Fruit fly (Drosophila melanogaster): Measurements from ENCODE around the gene brv3.

The brv3 gene

dm6 chrX:2648959-2649358 lies 24.6 kb upstream of the brv3 start:
- TF ChIP-seq CG32006 (GFP tag; optimal IDR thresholded peaks at IDR 0.05) (no peak), CG6792 (GFP tag; optimal IDR thresholded peaks at IDR 0.05) (no peak), CG8319 (GFP tag; optimal IDR thresholded peaks at IDR 0.05) (no peak), acj6 (GFP tag; optimal IDR thresholded peaks at IDR 0.05) (no peak), fd59A (GFP tag; optimal IDR thresholded peaks at IDR 0.05) (no peak), svp (GFP tag) (peak; percentile 77), CG11902 (GFP tag; optimal IDR thresholded peaks at IDR 0.05) (no peak), pdm3 (GFP tag; optimal IDR thresholded peaks at IDR 0.05) (no peak), Hr39 (GFP tag; optimal IDR thresholded peaks at IDR 0.05) (no peak), spab (GFP tag; optimal IDR thresholded peaks at IDR 0.05) (no peak), CG16779 (tag; optimal IDR thresholded peaks at IDR 0.05) (no peak), fd85E (GFP tag; optimal IDR thresholded peaks at IDR 0.05) (no peak), fkh (GFP tag; optimal IDR thresholded peaks at IDR 0.05) (peak; percentile 24), Sox14 (GFP tag; optimal IDR thresholded peaks at IDR 0.05) (no peak), net (GFP tag; optimal IDR thresholded peaks at IDR 0.05) (no peak), CG8632 (GFP tag; optimal IDR thresholded peaks at IDR 0.05) (no peak), OdsH (GFP tag; optimal IDR thresholded peaks at IDR 0.05) (no peak), Eip93F (GFP tag; optimal IDR thresholded peaks at IDR 0.05) (no peak), vri (GFP tag; optimal IDR thresholded peaks at IDR 0.05) (no peak), topi (GFP tag; optimal IDR thresholded peaks at IDR 0.05) (no peak), CG6276 (GFP tag; optimal IDR thresholded peaks at IDR 0.05) (no peak), Ets96B (tag; optimal IDR thresholded peaks at IDR 0.05) (no peak), Sox15 (GFP tag; optimal IDR thresholded peaks at IDR 0.05) (no peak), CG11294 (GFP tag; IDR thresholded peaks at IDR 0.05) (no peak), Hr38 (GFP tag; optimal IDR thresholded peaks at IDR 0.05) (no peak), Hr4 (GFP tag; optimal IDR thresholded peaks at IDR 0.05) (no peak), CG11762 (GFP tag; optimal IDR thresholded peaks at IDR 0.05; ENCODE audit: insufficient read depth) (no peak), CG6163 (GFP tag; IDR thresholded peaks at IDR 0.05) (peak; percentile 29; the same call in 1 of the 3 replicates), dsx (GFP tag; optimal IDR thresholded peaks at IDR 0.05; ENCODE audit: poor library complexity, severe bottlenecking) (peak; percentile 53), Eip78C (GFP tag) (peak; percentile 26), ss (GFP tag; optimal IDR thresholded peaks at IDR 0.05) (peak in 1 of 2 experiments; percentile 41), CG1621 (tag; optimal IDR thresholded peaks at IDR 0.05) (no peak), dac (GFP tag; optimal IDR thresholded peaks at IDR 0.05) (no peak), Met (GFP tag; optimal IDR thresholded peaks at IDR 0.05) (peak; percentile 14), CG6854 (GFP tag; optimal IDR thresholded peaks at IDR 0.05) (peak; percentile 52)

- peak; percentile 62 for TF ChIP-seq CG32006 (GFP tag; optimal IDR thresholded peaks at IDR 0.05)
- peak; percentile 57 for TF ChIP-seq pdm3 (GFP tag; optimal IDR thresholded peaks at IDR 0.05)
- peak; percentile 57 for TF ChIP-seq Smox (GFP tag; optimal IDR thresholded peaks at IDR 0.05)
- peak; percentile 45 for TF ChIP-seq Sox15 (GFP tag; optimal IDR thresholded peaks at IDR 0.05)
- TF ChIP-seq Eip78C (GFP tag), result peak; percentile 73
- peak; percentile 83 for TF ChIP-seq CG15336 (GFP tag; IDR thresholded peaks at IDR 0.05)
- TF ChIP-seq CG8119 (GFP tag; IDR thresholded peaks at IDR 0.05), result peak; percentile 54
- peak; percentile 64 for TF ChIP-seq Ets21C (GFP tag; optimal IDR thresholded peaks at IDR 0.05)
- peak; percentile 71 for TF ChIP-seq Met (GFP tag; optimal IDR thresholded peaks at IDR 0.05)
- no peak for TF ChIP-seq Hr38 (GFP tag; optimal IDR thresholded peaks at IDR 0.05)
- peak; percentile 72 for TF ChIP-seq CG31627 (GFP tag; optimal IDR thresholded peaks at IDR 0.05)
- no peak for TF ChIP-seq dsx (GFP tag; optimal IDR thresholded peaks at IDR 0.05; ENCODE audit: poor library complexity, severe bottlenecking)
- peak; percentile 18 for TF ChIP-seq CG34406 (GFP tag; optimal IDR thresholded peaks at IDR 0.05)
- TF ChIP-seq acj6 (GFP tag; optimal IDR thresholded peaks at IDR 0.05), result peak; percentile 60
- TF ChIP-seq svp (GFP tag), result peak; percentile 61
- peak; percentile 44 for TF ChIP-seq CG1621 (tag; optimal IDR thresholded peaks at IDR 0.05)
- TF ChIP-seq CG11902 (GFP tag; optimal IDR thresholded peaks at IDR 0.05), result peak; percentile 37
- TF ChIP-seq vri (GFP tag; optimal IDR thresholded peaks at IDR 0.05), result peak; percentile 60
- TF ChIP-seq CG6163 (GFP tag; IDR thresholded peaks at IDR 0.05), result peak; percentile 15
- TF ChIP-seq Eip75B (GFP tag; optimal IDR thresholded peaks at IDR 0.05), result peak; percentile 26
- TF ChIP-seq CG7368 (GFP tag; optimal IDR thresholded peaks at IDR 0.05), result peak; percentile 52
- no peak for TF ChIP-seq fd85E (GFP tag; optimal IDR thresholded peaks at IDR 0.05)
- TF ChIP-seq Hr4 (GFP tag; optimal IDR thresholded peaks at IDR 0.05), result peak; percentile 48
- no peak for TF ChIP-seq CG4318 (GFP tag; optimal IDR thresholded peaks at IDR 0.05)
- TF ChIP-seq CG6792 (GFP tag; optimal IDR thresholded peaks at IDR 0.05), result peak; percentile 16
- TF ChIP-seq CG11294 (GFP tag; IDR thresholded peaks at IDR 0.05), result peak; percentile 43; the same call in 1 of the 2 replicates
- peak; percentile 49 for TF ChIP-seq Sox102F (GFP tag; optimal IDR thresholded peaks at IDR 0.05)
- TF ChIP-seq CG6808 (GFP tag; optimal IDR thresholded peaks at IDR 0.05), result peak; percentile 16
- TF ChIP-seq Hr39 (GFP tag; optimal IDR thresholded peaks at IDR 0.05), result peak; percentile 81
- peak; percentile 11 for TF ChIP-seq CG16779 (tag; optimal IDR thresholded peaks at IDR 0.05)
- peak; percentile 30 for TF ChIP-seq fd59A (GFP tag; optimal IDR thresholded peaks at IDR 0.05)
- peak in 1 of 2 experiments; percentile 12 for TF ChIP-seq salr (GFP tag; optimal IDR thresholded peaks at IDR 0.05)
Observed at dm6 chrX:2647950-2648613, 23.7 kb upstream of the brv3 start.
